Worm (Caenorhabditis elegans) whole organism, late embryonic: ENCODE data around the gene F53A9.6.

ENCODE experiments used
- C08G9.2 ChIP-seq: sonication (generic microtip); optimal IDR thresholded peaks from 2 replicates; lab custom pipeline; 2016; ENCODE audit warnings: mild to moderate bottlenecking, missing genetic modification characterization, moderate library complexity, missing compliant biosample characterization
- K02D7.2 ChIP-seq: sonication (generic microtip); optimal IDR thresholded peaks from 2 replicates; lab custom pipeline; 2017; ENCODE audit warnings: mild to moderate bottlenecking, missing genetic modification characterization, missing compliant biosample characterization
- T23F11.4 ChIP-seq: fragments of 200-800 bp; sonication (Bioruptor generic); optimal IDR thresholded peaks from 2 replicates; lab custom pipeline; 2018; ENCODE audit warnings: mild to moderate bottlenecking, missing genetic modification characterization, missing compliant biosample characterization
- Y22D7AL.16 ChIP-seq: sonication (generic microtip); optimal IDR thresholded peaks from 2 replicates; lab custom pipeline; 2016; ENCODE audit warnings: missing genetic modification characterization, missing compliant biosample characterization
- ahr-1 ChIP-seq: sonication (generic microtip); optimal IDR thresholded peaks from 2 replicates; lab custom pipeline; 2016; ENCODE audit warnings: missing genetic modification characterization, missing compliant biosample characterization
- ama-1 ChIP-seq: fragments of 150-350 bp; optimal IDR thresholded peaks from 2 replicates; lab custom pipeline; 2014
- ceh-14 ChIP-seq: sonication (generic microtip); optimal IDR thresholded peaks from 2 replicates; lab custom pipeline; 2016; ENCODE audit warnings: missing genotype, missing genetic modification characterization, missing compliant biosample characterization
- ceh-19 ChIP-seq: fragments of 200-800 bp; sonication (Bioruptor generic); optimal IDR thresholded peaks from 2 replicates; lab custom pipeline; 2018; ENCODE audit warnings: mild to moderate bottlenecking, missing genetic modification characterization, missing compliant biosample characterization
- ceh-2 ChIP-seq: sonication (generic microtip); optimal IDR thresholded peaks from 2 replicates; lab custom pipeline; 2016; ENCODE audit warnings: missing genotype, missing genetic modification characterization, missing compliant biosample characterization
- ceh-24 ChIP-seq: sonication (generic microtip); optimal IDR thresholded peaks from 2 replicates; lab custom pipeline; 2016; ENCODE audit warnings: mild to moderate bottlenecking, missing genetic modification characterization, missing compliant biosample characterization
- ceh-30 ChIP-seq: fragments of 150-350 bp; optimal IDR thresholded peaks from 2 replicates; lab custom pipeline; 2014; ENCODE audit warnings: missing biosample characterization, missing genetic modification characterization
- ceh-31 ChIP-seq: sonication (generic microtip); optimal IDR thresholded peaks from 2 replicates; lab custom pipeline; 2016; ENCODE audit warnings: missing genetic modification characterization, missing compliant biosample characterization
- ceh-45 ChIP-seq: fragments of 200-800 bp; sonication (Bioruptor generic); IDR thresholded peaks from 2 replicates; pipeline ENCODE4 v1.3.6; 2022; ENCODE audit warnings: missing genetic modification reagents, missing genetic modification characterization, missing compliant biosample characterization
- ceh-48 ChIP-seq: sonication (generic microtip); optimal IDR thresholded peaks from 2 replicates; lab custom pipeline; 2016; ENCODE audit warnings: missing genetic modification characterization, inconsistent platforms, missing compliant biosample characterization
- che-1 ChIP-seq: sonication (generic microtip); optimal IDR thresholded peaks from 2 replicates; lab custom pipeline; 2016; ENCODE audit warnings: mild to moderate bottlenecking, missing genetic modification characterization, missing compliant biosample characterization
- dmd-4 ChIP-seq: sonication (generic microtip); optimal IDR thresholded peaks from 2 replicates; lab custom pipeline; 2016; ENCODE audit warnings: borderline replicate concordance, missing genetic modification characterization, missing compliant biosample characterization
- dve-1 ChIP-seq: sonication (generic microtip); optimal IDR thresholded peaks from 2 replicates; lab custom pipeline; 2017; ENCODE audit warnings: antibody characterized with exemption, mild to moderate bottlenecking, missing genetic modification characterization, missing compliant biosample characterization
- elt-4 ChIP-seq: sonication (generic microtip); optimal IDR thresholded peaks from 2 replicates; lab custom pipeline; 2016; ENCODE audit warnings: missing genetic modification characterization, missing compliant biosample characterization
- ets-4 ChIP-seq: sonication (generic microtip); optimal IDR thresholded peaks from 2 replicates; lab custom pipeline; 2016; ENCODE audit warnings: missing genetic modification characterization, missing compliant biosample characterization
- fax-1 ChIP-seq: sonication (generic microtip); optimal IDR thresholded peaks from 2 replicates; lab custom pipeline; 2016; ENCODE audit warnings: missing genotype, missing genetic modification characterization, missing compliant biosample characterization
- fkh-10 ChIP-seq: fragments of 150-350 bp; optimal IDR thresholded peaks from 2 replicates; lab custom pipeline; 2014; ENCODE audit warnings: missing biosample characterization, missing genetic modification reagents, missing genetic modification characterization
- fkh-6 ChIP-seq: sonication (generic microtip); optimal IDR thresholded peaks from 2 replicates; lab custom pipeline; 2016; ENCODE audit warnings: missing genetic modification characterization, missing compliant biosample characterization
- hlh-15 ChIP-seq: sonication (generic microtip); optimal IDR thresholded peaks from 2 replicates; lab custom pipeline; 2016; ENCODE audit warnings: missing genetic modification characterization, missing compliant biosample characterization
- hlh-6 ChIP-seq: sonication (generic microtip); optimal IDR thresholded peaks from 2 replicates; lab custom pipeline; 2016; ENCODE audit warnings: missing genotype, missing genetic modification characterization, missing compliant biosample characterization
- lim-6 ChIP-seq: sonication (generic microtip); optimal IDR thresholded peaks from 2 replicates; lab custom pipeline; 2016; ENCODE audit warnings: missing genetic modification characterization, missing compliant biosample characterization
- lin-11 ChIP-seq: fragments of 200-800 bp; sonication (Bioruptor generic); optimal IDR thresholded peaks from 2 replicates; lab custom pipeline; 2018; ENCODE audit warnings: mild to moderate bottlenecking, missing genetic modification characterization, missing compliant biosample characterization
- mec-3 ChIP-seq: sonication (generic microtip); optimal IDR thresholded peaks from 2 replicates; lab custom pipeline; 2016; ENCODE audit warnings: borderline replicate concordance, missing genetic modification characterization, missing compliant biosample characterization
- nhr-11 ChIP-seq: fragments of 150-350 bp; optimal IDR thresholded peaks from 2 replicates; lab custom pipeline; 2014; ENCODE audit warnings: missing biosample characterization, missing genetic modification characterization
- npax-4 ChIP-seq: sonication (generic microtip); optimal IDR thresholded peaks from 2 replicates; lab custom pipeline; 2016; ENCODE audit warnings: missing genetic modification characterization, missing compliant biosample characterization
- pag-3 ChIP-seq: sonication (generic microtip); optimal IDR thresholded peaks from 2 replicates; lab custom pipeline; 2016; ENCODE audit warnings: missing compliant biosample characterization, missing genetic modification characterization, borderline replicate concordance
- pha-2 ChIP-seq: sonication (generic microtip); optimal IDR thresholded peaks from 2 replicates; lab custom pipeline; 2017; ENCODE audit warnings: mild to moderate bottlenecking, missing genetic modification characterization, missing compliant biosample characterization
- pha-4 ChIP-seq: fragments of 150-350 bp; optimal IDR thresholded peaks from 2 replicates; lab custom pipeline; 2018; ENCODE audit warnings: missing biosample characterization, missing genetic modification reagents, missing genetic modification characterization
- rnt-1 ChIP-seq: sonication (generic microtip); optimal IDR thresholded peaks from 2 replicates; lab custom pipeline; 2016; ENCODE audit warnings: missing genetic modification characterization, missing compliant biosample characterization
- sdc-2 ChIP-seq: sonication (generic microtip); optimal IDR thresholded peaks from 2 replicates; lab custom pipeline; 2016; ENCODE audit warnings: missing genotype, missing genetic modification characterization, missing compliant biosample characterization
- syd-9 ChIP-seq: sonication (generic microtip); optimal IDR thresholded peaks from 2 replicates; lab custom pipeline; 2016; ENCODE audit warnings: mild to moderate bottlenecking, missing genetic modification characterization, moderate library complexity, missing compliant biosample characterization
- tbx-2 ChIP-seq: sonication (generic microtip); optimal IDR thresholded peaks from 2 replicates; lab custom pipeline; 2016; ENCODE audit warnings: missing genetic modification characterization, missing compliant biosample characterization
- tbx-7 ChIP-seq: sonication (generic microtip); optimal IDR thresholded peaks from 2 replicates; lab custom pipeline; 2016; ENCODE audit warnings: missing genotype, missing genetic modification characterization, missing compliant biosample characterization
- ttx-3 ChIP-seq: sonication (generic microtip); optimal IDR thresholded peaks from 2 replicates; lab custom pipeline; 2016; ENCODE audit warnings: missing genetic modification reagents, missing genetic modification characterization, missing compliant biosample characterization
- unc-42 ChIP-seq: sonication (generic microtip); optimal IDR thresholded peaks from 2 replicates; lab custom pipeline; 2016; ENCODE audit warnings: missing genotype, missing genetic modification characterization, missing compliant biosample characterization

Gene F53A9.6

ce11 chrX:8744192-8744985 is 30.8 kb upstream of the F53A9.6 start:
- TF ChIP-seq ceh-2 (tag; lab: Kevin White, UChicago) (no peak), lin-11 (no peak), dmd-4 (tag; lab: Kevin White, UChicago) (no peak), unc-42 (tag; lab: Kevin White, UChicago) (no peak), hlh-6 (no peak), pha-4 (tag; lab: Kevin White, UChicago) (no peak), nhr-11 (no peak), tbx-7 (tag; lab: Kevin White, UChicago) (no peak), mec-3 (tag; lab: Kevin White, UChicago) (no peak), ceh-48 (tag; lab: Kevin White, UChicago) (no peak)

ce11 chrX:8742896-8743295 is 29.3 kb upstream of the F53A9.6 start, which contains the start of gene M02D8.7:
Gene M02D8.7, minus strand, starts transcription at chrX:8742996.
- no peak for TF ChIP-seq syd-9 (tag; lab: Kevin White, UChicago)
- no peak for TF ChIP-seq pag-3 (tag; lab: Kevin White, UChicago)
- TF ChIP-seq ceh-45 (GFP tag; lab: Robert Waterston, UW) = no peak
- no peak for TF ChIP-seq K02D7.2
- TF ChIP-seq Y22D7AL.16 = no peak
- no peak for TF ChIP-seq fax-1 (tag; lab: Kevin White, UChicago)
- TF ChIP-seq ceh-14 (tag; lab: Kevin White, UChicago) = no peak
- TF ChIP-seq ama-1 (lab: Kevin White, UChicago) = no peak
- no peak for TF ChIP-seq che-1 (tag; lab: Kevin White, UChicago)
- no peak for TF ChIP-seq ets-4 (tag; lab: Kevin White, UChicago)
- no peak for TF ChIP-seq ceh-31 (tag; lab: Kevin White, UChicago)
- TF ChIP-seq hlh-15 (tag; lab: Kevin White, UChicago) = no peak
- TF ChIP-seq C08G9.2 (tag; lab: Kevin White, UChicago) = no peak
- TF ChIP-seq T23F11.4 (GFP tag; lab: Kevin White, UChicago) = no peak
- TF ChIP-seq lim-6 (tag; lab: Kevin White, UChicago) = no peak
- TF ChIP-seq elt-4 (tag; lab: Kevin White, UChicago) = no peak
- TF ChIP-seq fkh-6 (tag; lab: Kevin White, UChicago) = no peak

DNA sequence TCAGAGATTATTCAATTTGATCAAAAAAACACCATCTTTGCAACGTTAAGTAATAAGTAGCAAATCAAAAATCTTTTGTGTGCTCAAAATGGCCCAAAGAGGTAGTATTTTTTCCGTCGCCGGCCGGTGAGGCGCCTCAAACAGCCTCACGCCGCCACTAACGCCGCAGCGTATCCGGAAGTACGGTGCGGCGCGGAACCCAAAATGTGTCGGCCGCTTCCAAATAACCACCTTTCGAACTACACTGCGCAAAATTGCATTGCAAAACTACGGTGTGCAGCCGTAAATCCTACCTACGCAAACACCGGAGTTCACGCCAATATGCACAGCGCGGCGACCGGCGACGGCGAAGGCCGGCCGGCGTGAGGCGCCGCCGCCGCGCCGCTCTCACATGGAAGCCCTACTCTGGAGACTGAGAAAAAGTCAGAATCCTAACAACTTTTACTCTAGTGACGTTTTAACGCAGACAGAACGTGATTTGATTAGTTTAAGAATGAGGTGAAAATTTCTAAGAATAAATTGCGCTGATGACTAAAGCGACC is 28.1 kb upstream of the F53A9.6 start:
- peak; percentile 2 for TF ChIP-seq sdc-2 (tag; lab: Kevin White, UChicago)
- no peak for TF ChIP-seq lim-6 (tag; lab: Kevin White, UChicago)
- TF ChIP-seq, all 69 proteins: peak for 1

DNA sequence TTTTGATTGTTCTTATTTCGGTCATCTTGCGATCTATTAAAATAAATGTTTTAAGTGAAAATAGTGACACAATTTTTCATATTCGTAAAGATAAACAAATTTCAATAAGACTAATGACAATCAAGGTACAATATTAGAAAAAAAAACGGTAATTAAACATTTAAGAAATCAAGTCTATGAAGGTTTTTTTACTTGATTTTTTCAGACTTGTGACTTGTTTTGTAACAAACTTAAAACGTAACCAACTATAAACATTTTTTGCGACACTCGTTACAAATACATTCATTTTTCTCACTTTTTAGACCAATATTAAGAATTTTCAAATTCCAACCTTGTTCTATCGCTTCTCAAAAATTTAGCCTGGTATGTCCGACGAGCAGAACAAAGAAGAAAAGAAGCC is 25.8 kb upstream of the F53A9.6 start, which contains the start of gene M02D8.2:
Gene M02D8.2 (plus strand): TSS at position 301 of the 400 bp plus-strand sequence.
- TF ChIP-seq tbx-2 (tag; lab: Kevin White, UChicago) (no peak), K02D7.2 (no peak), fkh-6 (tag; lab: Kevin White, UChicago) (no peak), fkh-10 (no peak)
- TF ChIP-seq, all 69 proteins: peak for 0

- TF ChIP-seq fax-1 (tag; lab: Kevin White, UChicago) (no peak), ceh-19 (GFP tag; lab: Kevin White, UChicago) (no peak), ceh-48 (tag; lab: Kevin White, UChicago) (no peak), C08G9.2 (tag; lab: Kevin White, UChicago) (no peak), mec-3 (tag; lab: Kevin White, UChicago) (no peak), ceh-30 (tag; lab: Kevin White, UChicago) (no peak), ttx-3 (tag; lab: Kevin White, UChicago) (no peak), dmd-4 (tag; lab: Kevin White, UChicago) (no peak), rnt-1 (tag; lab: Kevin White, UChicago) (no peak), pha-2 (tag; lab: Kevin White, UChicago) (no peak), che-1 (tag; lab: Kevin White, UChicago) (no peak), dve-1 (tag; lab: Kevin White, UChicago) (no peak), ets-4 (tag; lab: Kevin White, UChicago) (no peak), tbx-7 (tag; lab: Kevin White, UChicago) (no peak), sdc-2 (tag; lab: Kevin White, UChicago) (no peak), npax-4 (no peak), ahr-1 (tag; lab: Kevin White, UChicago) (no peak), ceh-24 (tag; lab: Kevin White, UChicago) (no peak)
- TF ChIP-seq, all 69 proteins: peak for 0
These were observed 24.2 kb upstream of the F53A9.6 start for ce11 chrX:8737801-8738200.
